Worm (Caenorhabditis elegans): ENCODE measurements around the gene str-66.
A peak's percentile ranks its signal among the peaks of the same experiment; 100 is the strongest.

ce11 chrV:3094351-3094750 lies 9.7 kb downstream of the str-66 start, which contains the start of gene cyp-33C9:
- TF ChIP-seq ama-1 (optimal IDR thresholded peaks at IDR 0.05) = no peak
- peak in 1 of 2 experiments; percentile 14 for TF ChIP-seq mdl-1 (tag; optimal IDR thresholded peaks at IDR 0.05)
- no peak for TF ChIP-seq F26F4.8 (GFP tag; conservative IDR thresholded peaks at IDR 0.05)
- no peak for TF ChIP-seq snpc-4 (tag; optimal IDR thresholded peaks at IDR 0.05)
- TF ChIP-seq nhr-25 (tag; optimal IDR thresholded peaks at IDR 0.05; ENCODE audit: borderline replicate concordance, insufficient read depth) = no peak
- no peak for TF ChIP-seq zip-11 (GFP tag; IDR thresholded peaks at IDR 0.05)
- no peak for TF ChIP-seq ceh-44 (GFP tag; IDR thresholded peaks at IDR 0.05)
- TF ChIP-seq nhr-10 (tag; optimal IDR thresholded peaks at IDR 0.05) = no peak
- peak; percentile 75 for TF ChIP-seq nhr-28 (tag; optimal IDR thresholded peaks at IDR 0.05)
- TF ChIP-seq F49E8.2 (tag; optimal IDR thresholded peaks at IDR 0.05; ENCODE audit: borderline replicate concordance) = no peak
- no peak for TF ChIP-seq nhr-111 (GFP tag; optimal IDR thresholded peaks at IDR 0.05)
- no peak for TF ChIP-seq lin-39 (tag; optimal IDR thresholded peaks at IDR 0.05)
